Fruit fly (Drosophila melanogaster) whole organism, embryonic: Measurements from ENCODE around the gene Sk1.

Source experiments
- C15 ChIP-seq: fragments of 200-800 bp; sonication (Bioruptor generic); IDR thresholded peaks from 3 replicates; pipeline ENCODE4 v1.3.6; 2022; ENCODE audit warnings: missing biosample characterization, missing genetic modification characterization
- CG10147 ChIP-seq: fragments of 200-800 bp; sonication (Bioruptor generic); optimal IDR thresholded peaks from 2 replicates; lab custom pipeline; 2019; ENCODE audit warnings: missing biosample characterization, mild to moderate bottlenecking, missing genetic modification characterization, moderate library complexity
- CG10274 ChIP-seq: fragments of 200-800 bp; sonication (Bioruptor generic); optimal IDR thresholded peaks from 3 replicates; lab custom pipeline; 2017; ENCODE audit warnings: missing biosample characterization, mild to moderate bottlenecking, missing genetic modification characterization
- CG10321 ChIP-seq: fragments of 200-800 bp; sonication (Bioruptor generic); IDR thresholded peaks from 2 replicates; pipeline ENCODE4 v1.3.6; 2022; ENCODE audit warnings: missing biosample characterization, missing genetic modification characterization
- CG10431 ChIP-seq: fragments of 200-800 bp; sonication (Bioruptor generic); optimal IDR thresholded peaks from 3 replicates; lab custom pipeline; 2018; ENCODE audit warnings: missing biosample characterization, mild to moderate bottlenecking, missing genetic modification characterization
- CG10565 ChIP-seq: fragments of 200-800 bp; sonication (Bioruptor generic); optimal IDR thresholded peaks from 3 replicates; lab custom pipeline; 2016; ENCODE audit warnings: missing biosample characterization, mild to moderate bottlenecking, missing genetic modification characterization
- CG10959 ChIP-seq: fragments of 200-800 bp; sonication (Bioruptor generic); IDR thresholded peaks from 2 replicates; pipeline ENCODE4 v1.3.6; 2022; ENCODE audit warnings: missing biosample characterization, missing genetic modification characterization
- CG12236 ChIP-seq: fragments of 200-800 bp; sonication (Bioruptor generic); optimal IDR thresholded peaks from 2 replicates; lab custom pipeline; 2016; ENCODE audit warnings: missing biosample characterization, missing genetic modification characterization
- CG15601 ChIP-seq: fragments of 200-800 bp; sonication (Bioruptor generic); optimal IDR thresholded peaks from 3 replicates; lab custom pipeline; 2019; ENCODE audit warnings: missing biosample characterization, mild to moderate bottlenecking, missing genetic modification characterization, moderate library complexity
- CG1647 ChIP-seq: fragments of 200-800 bp; sonication (Bioruptor generic); optimal IDR thresholded peaks from 3 replicates; lab custom pipeline; 2016; ENCODE audit warnings: missing biosample characterization, missing genetic modification characterization
- CG16813 ChIP-seq: fragments of 200-800 bp; sonication (Bioruptor generic); IDR thresholded peaks from 3 replicates; pipeline ENCODE4 v1.3.6; 2022; ENCODE audit warnings: missing biosample characterization, missing genetic modification characterization; ENCODE audit not compliant: partially characterized antibody
- CG18011 ChIP-seq: fragments of 200-800 bp; sonication (Bioruptor generic); optimal IDR thresholded peaks from 2 replicates; lab custom pipeline; 2017; ENCODE audit warnings: missing biosample characterization, missing genetic modification characterization, mild to moderate bottlenecking, moderate library complexity, missing genotype
- CG2712 ChIP-seq: fragments of 200-800 bp; optimal IDR thresholded peaks from 3 replicates; lab custom pipeline; 2019; ENCODE audit warnings: missing biosample characterization, mild to moderate bottlenecking, missing genetic modification characterization, moderate library complexity
- CG3065 ChIP-seq: fragments of 200-800 bp; sonication (Bioruptor generic); optimal IDR thresholded peaks from 2 replicates; lab custom pipeline; 2016; ENCODE audit warnings: missing biosample characterization, missing genetic modification characterization
- CG33213 ChIP-seq: fragments of 200-800 bp; sonication (Bioruptor generic); optimal IDR thresholded peaks from 3 replicates; lab custom pipeline; 2016; ENCODE audit warnings: missing biosample characterization, missing genetic modification characterization
- CG4328 ChIP-seq: fragments of 200-800 bp; sonication (Bioruptor generic); optimal IDR thresholded peaks from 3 replicates; lab custom pipeline; 2017; ENCODE audit warnings: missing biosample characterization, missing genetic modification reagents, missing genetic modification characterization
- CG5180 ChIP-seq: fragments of 200-800 bp; sonication (Bioruptor generic); optimal IDR thresholded peaks from 3 replicates; lab custom pipeline; 2017; ENCODE audit warnings: missing biosample characterization, missing genetic modification characterization, mild to moderate bottlenecking, moderate library complexity, missing genetic modification reagents
- CG7271 ChIP-seq: fragments of 200-800 bp; sonication (Bioruptor generic); optimal IDR thresholded peaks from 2 replicates; lab custom pipeline; 2018; ENCODE audit warnings: missing biosample characterization, mild to moderate bottlenecking, missing genetic modification characterization, moderate library complexity
- CG7839 ChIP-seq: fragments of 200-800 bp; sonication (Bioruptor generic); optimal IDR thresholded peaks from 3 replicates; lab custom pipeline; 2018; ENCODE audit warnings: missing biosample characterization, mild to moderate bottlenecking, missing genetic modification characterization, moderate library complexity
- CG8478 ChIP-seq: fragments of >200 bp; optimal IDR thresholded peaks from 2 replicates; lab custom pipeline; 2018
- CG9727 ChIP-seq: fragments of 200-800 bp; sonication (Bioruptor generic); optimal IDR thresholded peaks from 3 replicates; lab custom pipeline; 2017; ENCODE audit warnings: missing biosample characterization, mild to moderate bottlenecking, missing genetic modification characterization
- D ChIP-seq, 2 experiments: fragments of 200-800 bp in 1 of 2; fragments of >200 bp in 1 of 2; sonication (Bioruptor generic) in 1 of 2; optimal IDR thresholded peaks; 2 replicates in 1 of 2; 3 replicates in 1 of 2; lab custom pipeline; 2017; ENCODE audit warnings: mild to moderate bottlenecking in 1 of 2, missing biosample characterization in 1 of 2, missing genetic modification characterization in 1 of 2, missing genetic modification reagents in 1 of 2
- Gug ChIP-seq: fragments of 200-800 bp; sonication (Bioruptor generic); IDR thresholded peaks from 4 replicates; pipeline ENCODE4 v1.3.6; 2022; ENCODE audit warnings: missing biosample characterization, missing genetic modification characterization
- Hr39 ChIP-seq: fragments of >200 bp; optimal IDR thresholded peaks from 2 replicates; lab custom pipeline; 2017
- Lim3 ChIP-seq: fragments of 200-800 bp; sonication (Bioruptor generic); IDR thresholded peaks from 2 replicates; pipeline ENCODE4 v1.3.6; 2022; ENCODE audit warnings: missing biosample characterization, missing genetic modification characterization
- Mrtf ChIP-seq: fragments of 200-800 bp; sonication (Bioruptor generic); IDR thresholded peaks from 3 replicates; pipeline ENCODE4 v1.3.6; 2022; ENCODE audit warnings: missing biosample characterization, missing genetic modification characterization
- Nf-YB ChIP-seq: fragments of 200-800 bp; sonication (Bioruptor generic); optimal IDR thresholded peaks from 3 replicates; lab custom pipeline; 2019; ENCODE audit warnings: missing biosample characterization, mild to moderate bottlenecking, missing genetic modification characterization, moderate library complexity
- Ptx1 ChIP-seq: fragments of 200-800 bp; sonication (Bioruptor generic); IDR thresholded peaks from 2 replicates; pipeline ENCODE4 v1.3.6; 2022; ENCODE audit warnings: missing biosample characterization, missing genetic modification characterization
- Six4 ChIP-seq: fragments of 200-800 bp; sonication (Bioruptor generic); optimal IDR thresholded peaks from 2 replicates; lab custom pipeline; 2016; ENCODE audit warnings: missing biosample characterization, missing genetic modification characterization
- Xrp1 ChIP-seq: fragments of 200-800 bp; sonication (Bioruptor generic); IDR thresholded peaks from 2 replicates; pipeline ENCODE4 v1.3.6; 2022; ENCODE audit warnings: missing biosample characterization, missing genetic modification characterization
- ap ChIP-seq: fragments of 200-800 bp; sonication (Bioruptor generic); IDR thresholded peaks from 2 replicates; pipeline ENCODE4 v1.3.6; 2022; ENCODE audit warnings: missing biosample characterization, missing genetic modification characterization
- br ChIP-seq: fragments of >200 bp; optimal IDR thresholded peaks from 2 replicates; lab custom pipeline; 2017
- cad ChIP-seq: fragments of >200 bp; optimal IDR thresholded peaks from 2 replicates; lab custom pipeline; 2017; ENCODE audit warnings: missing biosample characterization, missing genetic modification characterization
- ci ChIP-seq: fragments of 200-800 bp; sonication (Bioruptor generic); IDR thresholded peaks from 3 replicates; pipeline ENCODE4 v1.3.6; 2022; ENCODE audit warnings: missing biosample characterization, missing genetic modification characterization
- dan ChIP-seq: fragments of 200-800 bp; sonication (Bioruptor generic); IDR thresholded peaks from 2 replicates; pipeline ENCODE4 v1.3.6; 2022; ENCODE audit warnings: missing biosample characterization, missing genetic modification characterization
- dimm ChIP-seq: fragments of 200-800 bp; sonication (Bioruptor generic); IDR thresholded peaks from 2 replicates; pipeline ENCODE4 v1.3.6; 2022; ENCODE audit warnings: missing biosample characterization, missing genetic modification characterization
- en ChIP-seq: fragments of 200-800 bp; sonication (Bioruptor generic); optimal IDR thresholded peaks from 2 replicates; lab custom pipeline; 2016; ENCODE audit warnings: missing biosample characterization, missing genetic modification characterization
- fd96Cb ChIP-seq: fragments of 200-800 bp; sonication (Bioruptor generic); optimal IDR thresholded peaks from 2 replicates; lab custom pipeline; 2018; ENCODE audit warnings: missing biosample characterization, mild to moderate bottlenecking, missing genetic modification characterization, moderate library complexity
- gem ChIP-seq: fragments of 200-800 bp; sonication (Bioruptor generic); optimal IDR thresholded peaks from 2 replicates; lab custom pipeline; 2019; ENCODE audit warnings: missing biosample characterization, mild to moderate bottlenecking, missing genetic modification characterization, moderate library complexity
- grn ChIP-seq: fragments of 200-800 bp; sonication (Bioruptor generic); optimal IDR thresholded peaks from 3 replicates; lab custom pipeline; 2017; ENCODE audit warnings: missing biosample characterization, missing genetic modification characterization
- gsb ChIP-seq: fragments of 200-800 bp; sonication (Bioruptor generic); IDR thresholded peaks from 2 replicates; pipeline ENCODE4 v1.3.6; 2022; ENCODE audit warnings: missing biosample characterization, missing genetic modification characterization
- lab ChIP-seq: fragments of 200-800 bp; sonication (Bioruptor generic); optimal IDR thresholded peaks from 3 replicates; lab custom pipeline; 2017; ENCODE audit warnings: missing biosample characterization, missing genetic modification characterization, mild to moderate bottlenecking, moderate library complexity, missing genetic modification reagents
- mirr ChIP-seq: fragments of 200-800 bp; sonication (Bioruptor generic); optimal IDR thresholded peaks from 3 replicates; lab custom pipeline; 2018; ENCODE audit warnings: missing biosample characterization, mild to moderate bottlenecking, missing genetic modification characterization
- org-1 ChIP-seq: fragments of 200-800 bp; sonication (Bioruptor generic); optimal IDR thresholded peaks from 2 replicates; lab custom pipeline; 2017; ENCODE audit warnings: missing biosample characterization, missing genetic modification characterization
- pan ChIP-seq, 4 experiments: fragments of >200 bp in 3 of 4; fragments of 200-800 bp in 1 of 4; sonication (Bioruptor generic) in 1 of 4; optimal IDR thresholded peaks in 3 of 4; IDR thresholded peaks in 1 of 4; 2 replicates each; pipeline versions ENCODE4 v1.3.6 to Lab custom; 2017 to 2022; ENCODE audit warnings: missing biosample characterization in 2 of 4, missing genetic modification characterization in 2 of 4, mixed read lengths in 1 of 4
- sima ChIP-seq: fragments of 200-800 bp; sonication (Bioruptor generic); optimal IDR thresholded peaks from 2 replicates; lab custom pipeline; 2016; ENCODE audit warnings: missing biosample characterization, missing genetic modification characterization
- slbo ChIP-seq: fragments of 200-800 bp; sonication (Bioruptor generic); IDR thresholded peaks from 2 replicates; pipeline ENCODE4 v1.3.6; 2022; ENCODE audit warnings: missing biosample characterization, missing genetic modification characterization
- sqz ChIP-seq: fragments of 200-800 bp; sonication (Bioruptor generic); optimal IDR thresholded peaks from 3 replicates; lab custom pipeline; 2018; ENCODE audit warnings: missing biosample characterization, mild to moderate bottlenecking, missing genetic modification characterization
- stwl ChIP-seq: fragments of 200-800 bp; sonication (Bioruptor generic); optimal IDR thresholded peaks from 3 replicates; lab custom pipeline; 2018; ENCODE audit warnings: missing biosample characterization, mild to moderate bottlenecking, missing genetic modification characterization, moderate library complexity
- vnd ChIP-seq: fragments of 200-800 bp; sonication (Bioruptor generic); IDR thresholded peaks from 3 replicates; pipeline ENCODE4 v1.3.6; 2022; ENCODE audit warnings: missing biosample characterization, missing genetic modification characterization; ENCODE audit not compliant: partially characterized antibody
- vvl ChIP-seq: fragments of 200-800 bp; sonication (Bioruptor generic); IDR thresholded peaks from 2 replicates; pipeline ENCODE4 v1.3.6; 2022; ENCODE audit warnings: missing biosample characterization, missing genetic modification characterization

Gene Sk1

dm6 chrX:11423277-11423717 is 19.0 kb upstream of the Sk1 start (continued):
- TF ChIP-seq CG4328 (GFP tag; lab: Kevin White, UChicago), result peak; percentile 65
- TF ChIP-seq stwl (tag; lab: Kevin White, UChicago), result no peak
- no peak for TF ChIP-seq vnd (GFP tag; lab: Robert Waterston, UW)
- peak; percentile 63 for TF ChIP-seq mirr (GFP tag; lab: Kevin White, UChicago)
- peak; percentile 88 for TF ChIP-seq en (GFP tag; lab: Kevin White, UChicago)
- peak; percentile 68 for TF ChIP-seq Lim3
- peak; percentile 85 for TF ChIP-seq Mrtf (GFP tag; lab: Robert Waterston, UW)
- peak; percentile 78 for TF ChIP-seq sima (GFP tag; lab: Kevin White, UChicago)
- peak; percentile 91 for TF ChIP-seq CG33213
- TF ChIP-seq CG7271 (tag; lab: Kevin White, UChicago), result peak; percentile 18
- peak; percentile 68 for TF ChIP-seq dimm
- TF ChIP-seq lab (GFP tag; lab: Kevin White, UChicago), result peak; percentile 95
- peak; percentile 75 for TF ChIP-seq CG5180 (GFP tag; lab: Kevin White, UChicago)
- TF ChIP-seq org-1 (GFP tag; lab: Kevin White, UChicago), result peak; percentile 89
- TF ChIP-seq fd96Cb, result peak; percentile 80
- TF ChIP-seq sqz, result peak; percentile 79
- no peak for TF ChIP-seq CG16813
- peak; percentile 67 for TF ChIP-seq CG10321
- peak; percentile 92 for TF ChIP-seq vvl (GFP tag; lab: Robert Waterston, UW)
- TF ChIP-seq grn (GFP tag; lab: Kevin White, UChicago), result peak; percentile 50
- no peak for TF ChIP-seq br (lab: Kevin White, UChicago)
- no peak for TF ChIP-seq cad (GFP tag; lab: Kevin White, UChicago)
- TF ChIP-seq CG15601 (tag; lab: Kevin White, UChicago), result peak; percentile 54
- TF ChIP-seq CG12236 (GFP tag; lab: Kevin White, UChicago), result peak; percentile 77
- TF ChIP-seq Six4 (GFP tag; lab: Kevin White, UChicago), result peak; percentile 84
- TF ChIP-seq ap (GFP tag; lab: Robert Waterston, UW), result peak; percentile 73
- peak; percentile 89 for TF ChIP-seq CG10147 (GFP tag; lab: Kevin White, UChicago)
- peak; percentile 92 for TF ChIP-seq CG1647 (GFP tag; lab: Kevin White, UChicago)
- peak; percentile 69 for TF ChIP-seq CG18011 (GFP tag; lab: Kevin White, UChicago)
- TF ChIP-seq CG10959, result peak; percentile 53; the same call in 1 of the 2 replicates
- no peak for TF ChIP-seq pan (optimal IDR thresholded peaks at IDR 0.05; lab: Kevin White, UChicago)
- peak in 1 of 2 experiments; percentile 89 for TF ChIP-seq pan (GFP tag; optimal IDR thresholded peaks at IDR 0.05 in 1 of 2, IDR thresholded peaks at IDR 0.05 in 1 of 2)
- TF ChIP-seq Ptx1 (GFP tag; lab: Robert Waterston, UW), result peak; percentile 90
- peak; percentile 82 for TF ChIP-seq gsb (GFP tag; lab: Robert Waterston, UW)
- peak; percentile 66 for TF ChIP-seq Nf-YB (GFP tag; lab: Kevin White, UChicago)
- TF ChIP-seq gem, result peak; percentile 94
- TF ChIP-seq C15, result peak; percentile 83
- TF ChIP-seq CG3065 (GFP tag; lab: Kevin White, UChicago), result peak; percentile 66
- TF ChIP-seq CG10274 (GFP tag; lab: Kevin White, UChicago), result peak; percentile 81
- TF ChIP-seq CG9727 (GFP tag; lab: Kevin White, UChicago), result peak; percentile 89
- TF ChIP-seq CG2712 (tag; lab: Kevin White, UChicago), result peak; percentile 84
- TF ChIP-seq CG7839 (tag; lab: Kevin White, UChicago), result peak; percentile 91
- TF ChIP-seq CG8478 (lab: Kevin White, UChicago), result no peak
- TF ChIP-seq slbo (GFP tag; lab: Robert Waterston, UW), result peak; percentile 95
- TF ChIP-seq Xrp1, result peak; percentile 74
- no peak for TF ChIP-seq dan (GFP tag; lab: Robert Waterston, UW)
- no peak for TF ChIP-seq CG10431 (GFP tag; lab: Kevin White, UChicago)
- TF ChIP-seq Gug (GFP tag; lab: Robert Waterston, UW), result peak; percentile 81
- no peak for TF ChIP-seq Hr39 (lab: Kevin White, UChicago)
- peak; percentile 93 for TF ChIP-seq ci (GFP tag; lab: Robert Waterston, UW)
- no peak for TF ChIP-seq D (optimal IDR thresholded peaks at IDR 0.05; lab: Kevin White, UChicago)
- TF ChIP-seq D (GFP tag; optimal IDR thresholded peaks at IDR 0.05; lab: Kevin White, UChicago), result peak; percentile 80
- peak; percentile 48 for TF ChIP-seq CG10565
